Fruit fly (Drosophila melanogaster): Measurements from ENCODE around the gene CG2082.

The CG2082 gene

dm6 chr3R:5772433-5772832 is 8.4 kb downstream of the CG2082 start:
- TF ChIP-seq CG8478 (optimal IDR thresholded peaks at IDR 0.05): no peak
- TF ChIP-seq CTCF (optimal IDR thresholded peaks at IDR 0.05): peak; percentile 29 to 47

dm6 chr3R:5771614-5772202 is 9.2 kb downstream of the CG2082 start:
- TF ChIP-seq CTCF (optimal IDR thresholded peaks at IDR 0.05) (no peak), CG8478 (optimal IDR thresholded peaks at IDR 0.05) (no peak)

dm6 chr3R:5760980-5761379 is 19.9 kb downstream of the CG2082 start:
- TF ChIP-seq CTCF (optimal IDR thresholded peaks at IDR 0.05) (no peak), CG8478 (optimal IDR thresholded peaks at IDR 0.05) (no peak)

- no peak for TF ChIP-seq CTCF (optimal IDR thresholded peaks at IDR 0.05)
- no peak for TF ChIP-seq CG8478 (optimal IDR thresholded peaks at IDR 0.05)
Measured at dm6 chr3R:5758624-5759209, 22.2 kb downstream of the CG2082 start, which contains the start of gene Sec8. Sec8 (minus strand) TSS chr3R:5758997.

dm6 chr3R:5754594-5754993 is 26.3 kb downstream of the CG2082 start, which contains the start of gene Dcps:
Dcps (minus strand) TSS chr3R:5754774.
- TF ChIP-seq CTCF (optimal IDR thresholded peaks at IDR 0.05): no peak
- no peak for TF ChIP-seq CG8478 (optimal IDR thresholded peaks at IDR 0.05)

- TF ChIP-seq CTCF (optimal IDR thresholded peaks at IDR 0.05) (no peak), CG8478 (optimal IDR thresholded peaks at IDR 0.05) (no peak)
Measured at dm6 chr3R:5746646-5747045, 34.2 kb downstream of the CG2082 start.

dm6 chr3R:5742278-5743196 is 38.3 kb downstream of the CG2082 start, which contains the start of the genes Sym and Madm:
Sym (minus strand) TSS chr3R:5742476.
Madm (plus strand) TSS chr3R:5742510.
- TF ChIP-seq CTCF (optimal IDR thresholded peaks at IDR 0.05) (no peak), CG8478 (optimal IDR thresholded peaks at IDR 0.05) (no peak)

dm6 chr3R:5737263-5737662 is 43.6 kb downstream of the CG2082 start:
- TF ChIP-seq CG8478 (optimal IDR thresholded peaks at IDR 0.05) (no peak), CTCF (optimal IDR thresholded peaks at IDR 0.05) (no peak)

- TF ChIP-seq CG8478 (optimal IDR thresholded peaks at IDR 0.05): no peak
- TF ChIP-seq CTCF (optimal IDR thresholded peaks at IDR 0.05): no peak
Measured at dm6 chr3R:5736305-5736869, 44.5 kb downstream of the CG2082 start, which contains the start of the genes CG2100 and CG1236. CG2100 (minus strand) TSS chr3R:5736355. CG1236 (plus strand) TSS chr3R:5736748.

dm6 chr3R:5733181-5733580 is 47.7 kb downstream of the CG2082 start, which contains the start of gene CG1239:
CG1239 (plus strand) TSS chr3R:5733513.
- no peak for TF ChIP-seq CTCF (optimal IDR thresholded peaks at IDR 0.05)
- no peak for TF ChIP-seq CG8478 (optimal IDR thresholded peaks at IDR 0.05)

dm6 chr3R:5727724-5728365 is 53.0 kb downstream of the CG2082 start:
- TF ChIP-seq CTCF (optimal IDR thresholded peaks at IDR 0.05) (no peak), CG8478 (optimal IDR thresholded peaks at IDR 0.05) (no peak)

dm6 chr3R:5723122-5723521 is 57.8 kb downstream of the CG2082 start:
- TF ChIP-seq CTCF (optimal IDR thresholded peaks at IDR 0.05) (no peak), CG8478 (optimal IDR thresholded peaks at IDR 0.05) (no peak)

- TF ChIP-seq CTCF (optimal IDR thresholded peaks at IDR 0.05): no peak
- TF ChIP-seq CG8478 (optimal IDR thresholded peaks at IDR 0.05): no peak
Measured at dm6 chr3R:5716755-5717309, 64.0 kb downstream of the CG2082 start, which contains the start of gene cas. cas (minus strand) TSS chr3R:5716805.
